Fruit fly (Drosophila melanogaster): ENCODE data around the gene Rsph9.

- TF ChIP-seq tai (GFP tag; optimal IDR thresholded peaks at IDR 0.05) (no peak), sv (GFP tag; optimal IDR thresholded peaks at IDR 0.05) (no peak), dmrt93B (GFP tag; optimal IDR thresholded peaks at IDR 0.05) (no peak), Sp1 (GFP tag; optimal IDR thresholded peaks at IDR 0.05) (no peak), br (GFP tag; optimal IDR thresholded peaks at IDR 0.05) (no peak), Dif (GFP tag; optimal IDR thresholded peaks at IDR 0.05; ENCODE audit: partially characterized antibody) (peak; percentile 42), dl (GFP tag; optimal IDR thresholded peaks at IDR 0.05; ENCODE audit: insufficient read depth in 1 of 2, partially characterized antibody in 2 of 2) (no peak), usp (GFP tag; optimal IDR thresholded peaks at IDR 0.05) (no peak), Myc (optimal IDR thresholded peaks at IDR 0.05) (no peak), psq (GFP tag; optimal IDR thresholded peaks at IDR 0.05) (no peak), Mio (GFP tag; optimal IDR thresholded peaks at IDR 0.05) (no peak)
These were observed 24.6 kb downstream of the Rsph9 start for dm6 chr2L:17387735-17388367.

Measured in whole organism, wandering third instar larva.